Fruit fly (Drosophila melanogaster) whole organism, embryonic: ENCODE results near the gene Ns4.

Experiments
- CG11723 ChIP-seq: fragments of 200-800 bp; sonication (Bioruptor generic); optimal IDR thresholded peaks from 2 replicates; lab custom pipeline; 2017; ENCODE audit warnings: missing biosample characterization, mild to moderate bottlenecking, missing genetic modification characterization
- CG16863 ChIP-seq: fragments of 200-800 bp; sonication (Bioruptor generic); optimal IDR thresholded peaks from 3 replicates; lab custom pipeline; 2016; ENCODE audit warnings: missing biosample characterization, missing genetic modification characterization
- CG2199 ChIP-seq: fragments of 200-800 bp; sonication (Bioruptor generic); IDR thresholded peaks from 3 replicates; pipeline ENCODE4 v1.3.6; 2022; ENCODE audit warnings: missing biosample characterization, missing genetic modification characterization
- CG34376 ChIP-seq: fragments of 200-800 bp; sonication (Bioruptor generic); optimal IDR thresholded peaks from 2 replicates; lab custom pipeline; 2018; ENCODE audit warnings: missing biosample characterization, mild to moderate bottlenecking, missing genetic modification characterization
- CG8359 ChIP-seq: fragments of 200-800 bp; sonication (Bioruptor generic); optimal IDR thresholded peaks from 2 replicates; lab custom pipeline; 2017; ENCODE audit warnings: missing biosample characterization, mild to moderate bottlenecking, missing genetic modification characterization, borderline replicate concordance
- CG8944 ChIP-seq: fragments of 200-800 bp; sonication (Bioruptor generic); optimal IDR thresholded peaks from 3 replicates; lab custom pipeline; 2016; ENCODE audit warnings: missing biosample characterization, missing genetic modification characterization
- chn ChIP-seq: fragments of 200-800 bp; sonication (Bioruptor generic); optimal IDR thresholded peaks from 2 replicates; lab custom pipeline; 2016; ENCODE audit warnings: missing biosample characterization, missing genetic modification characterization
- ssp ChIP-seq: fragments of 200-800 bp; sonication (Bioruptor generic); IDR thresholded peaks from 2 replicates; pipeline ENCODE4 v1.3.6; 2022; ENCODE audit warnings: missing biosample characterization, missing genetic modification characterization

- TF ChIP-seq ssp (GFP tag; lab: Robert Waterston, UW) = no peak
- no peak for TF ChIP-seq CG11723 (GFP tag; lab: Kevin White, UChicago)
- no peak for TF ChIP-seq CG8359 (GFP tag; lab: Kevin White, UChicago)
- TF ChIP-seq CG34376 (GFP tag; lab: Kevin White, UChicago) = peak; percentile 36
- TF ChIP-seq CG16863 (GFP tag; lab: Kevin White, UChicago) = no peak
- TF ChIP-seq chn (GFP tag; lab: Kevin White, UChicago) = no peak
- 0 out of 3 replicates have a peak, but pooled peaks have one; percentile 71 for TF ChIP-seq CG2199 (GFP tag; lab: Robert Waterston, UW)
- TF ChIP-seq CG8944 (GFP tag; lab: Kevin White, UChicago) = no peak
These were observed 41.6 kb downstream of the Ns4 start for dm6 chr2L:20793881-20794280.
